Fruit fly (Drosophila melanogaster) whole organism, embryonic: ENCODE measurements around the gene ND-PDSW.

Source experiments
- Adf1 ChIP-seq: fragments of 200-800 bp; sonication (Bioruptor generic); IDR thresholded peaks from 2 replicates; pipeline ENCODE4 v1.3.6; 2022; ENCODE audit warnings: missing biosample characterization, missing genetic modification characterization
- Atf6 ChIP-seq: fragments of 200-800 bp; sonication (Bioruptor generic); IDR thresholded peaks from 2 replicates; pipeline ENCODE4 v1.3.6; 2022; ENCODE audit warnings: missing biosample characterization, missing genetic modification characterization
- Bteb2 ChIP-seq: fragments of 200-800 bp; sonication (Bioruptor generic); optimal IDR thresholded peaks from 2 replicates; lab custom pipeline; 2016; ENCODE audit warnings: missing biosample characterization, missing genetic modification characterization
- CG12236 ChIP-seq: fragments of 200-800 bp; sonication (Bioruptor generic); optimal IDR thresholded peaks from 2 replicates; lab custom pipeline; 2016; ENCODE audit warnings: missing biosample characterization, missing genetic modification characterization
- CG12942 ChIP-seq: fragments of 200-800 bp; sonication (Bioruptor generic); optimal IDR thresholded peaks from 3 replicates; lab custom pipeline; 2016; ENCODE audit warnings: missing biosample characterization, missing genetic modification characterization
- CG13775 ChIP-seq: fragments of 200-800 bp; sonication (Bioruptor generic); optimal IDR thresholded peaks from 3 replicates; lab custom pipeline; 2017; ENCODE audit warnings: missing biosample characterization, mild to moderate bottlenecking, missing genetic modification characterization
- CG1529 ChIP-seq: fragments of 200-800 bp; sonication (Bioruptor generic); optimal IDR thresholded peaks from 3 replicates; lab custom pipeline; 2018; ENCODE audit warnings: missing biosample characterization, missing genetic modification characterization
- CG17359 ChIP-seq: fragments of 200-800 bp; sonication (Bioruptor generic); optimal IDR thresholded peaks from 3 replicates; lab custom pipeline; 2018; ENCODE audit warnings: missing biosample characterization, mild to moderate bottlenecking, missing genetic modification characterization, moderate library complexity
- CG17568 ChIP-seq: fragments of 200-800 bp; sonication (Bioruptor generic); optimal IDR thresholded peaks from 2 replicates; lab custom pipeline; 2018; ENCODE audit warnings: missing biosample characterization, mild to moderate bottlenecking, missing genetic modification characterization, moderate library complexity
- CG1832 ChIP-seq: fragments of 200-800 bp; sonication (Bioruptor generic); optimal IDR thresholded peaks from 2 replicates; lab custom pipeline; 2017; ENCODE audit warnings: missing biosample characterization, mild to moderate bottlenecking, missing genetic modification characterization, inconsistent platforms
- CG30020 ChIP-seq: fragments of 200-800 bp; optimal IDR thresholded peaks from 2 replicates; lab custom pipeline; 2019; ENCODE audit warnings: missing biosample characterization, mild to moderate bottlenecking, missing genetic modification characterization, moderate library complexity
- CG3065 ChIP-seq: fragments of 200-800 bp; sonication (Bioruptor generic); optimal IDR thresholded peaks from 2 replicates; lab custom pipeline; 2016; ENCODE audit warnings: missing biosample characterization, missing genetic modification characterization
- CG31224 ChIP-seq: fragments of 200-800 bp; sonication (Bioruptor generic); IDR thresholded peaks from 2 replicates; pipeline ENCODE4 v1.3.6; 2022; ENCODE audit warnings: missing biosample characterization, missing genetic modification characterization
- CG4404 ChIP-seq: fragments of 200-800 bp; sonication (Bioruptor generic); IDR thresholded peaks from 2 replicates; pipeline ENCODE4 v1.3.6; 2022; ENCODE audit warnings: missing biosample characterization, missing genetic modification characterization
- CG4424 ChIP-seq: fragments of 200-800 bp; sonication (Bioruptor generic); optimal IDR thresholded peaks from 3 replicates; lab custom pipeline; 2016; ENCODE audit warnings: missing biosample characterization, missing genetic modification characterization
- CG6272 ChIP-seq: fragments of 200-800 bp; sonication (Bioruptor generic); IDR thresholded peaks from 2 replicates; pipeline ENCODE4 v1.3.6; 2022; ENCODE audit warnings: missing biosample characterization, missing genetic modification characterization
- CG6683 ChIP-seq: fragments of 200-800 bp; sonication (Bioruptor generic); optimal IDR thresholded peaks from 2 replicates; lab custom pipeline; 2017; ENCODE audit warnings: missing biosample characterization, mild to moderate bottlenecking, missing genetic modification characterization, missing genetic modification reagents
- CG8359 ChIP-seq: fragments of 200-800 bp; sonication (Bioruptor generic); optimal IDR thresholded peaks from 2 replicates; lab custom pipeline; 2017; ENCODE audit warnings: missing biosample characterization, mild to moderate bottlenecking, missing genetic modification characterization, borderline replicate concordance
- D19B ChIP-seq: fragments of 200-800 bp; sonication (Bioruptor generic); optimal IDR thresholded peaks from 2 replicates; lab custom pipeline; 2017; ENCODE audit warnings: missing biosample characterization, mild to moderate bottlenecking, missing genetic modification characterization
- Dbx ChIP-seq: fragments of 200-800 bp; sonication (Bioruptor generic); IDR thresholded peaks from 3 replicates; pipeline ENCODE4 v1.3.6; 2022; ENCODE audit warnings: missing biosample characterization, missing genetic modification characterization
- Dfd ChIP-seq, 2 experiments: fragments of >200 bp; optimal IDR thresholded peaks; 2 replicates each; lab custom pipeline; 2017; ENCODE audit warnings: missing biosample characterization in 2 of 2, missing genetic modification characterization in 2 of 2
- Doc3 ChIP-seq: fragments of 200-800 bp; sonication (Bioruptor generic); IDR thresholded peaks from 3 replicates; pipeline ENCODE4 v1.3.6; 2022; ENCODE audit warnings: missing biosample characterization, missing genetic modification characterization; ENCODE audit not compliant: partially characterized antibody
- Gug ChIP-seq: fragments of 200-800 bp; sonication (Bioruptor generic); IDR thresholded peaks from 4 replicates; pipeline ENCODE4 v1.3.6; 2022; ENCODE audit warnings: missing biosample characterization, missing genetic modification characterization
- HmgZ ChIP-seq: fragments of 200-800 bp; sonication (Bioruptor generic); optimal IDR thresholded peaks from 2 replicates; lab custom pipeline; 2018; ENCODE audit warnings: missing biosample characterization, mild to moderate bottlenecking, missing genetic modification characterization
- Hmx ChIP-seq: fragments of 200-800 bp; sonication (Bioruptor generic); optimal IDR thresholded peaks from 2 replicates; lab custom pipeline; 2016; ENCODE audit warnings: missing biosample characterization, missing genetic modification characterization
- Mrtf ChIP-seq: fragments of 200-800 bp; sonication (Bioruptor generic); IDR thresholded peaks from 3 replicates; pipeline ENCODE4 v1.3.6; 2022; ENCODE audit warnings: missing biosample characterization, missing genetic modification characterization
- Oaz ChIP-seq: fragments of 200-800 bp; sonication (Bioruptor generic); IDR thresholded peaks from 2 replicates; pipeline ENCODE4 v1.3.6; 2022; ENCODE audit warnings: missing biosample characterization, missing genetic modification characterization
- Opbp ChIP-seq: fragments of 200-800 bp; sonication (Bioruptor generic); IDR thresholded peaks from 3 replicates; pipeline ENCODE4 v1.3.6; 2022; ENCODE audit warnings: missing biosample characterization, missing genetic modification characterization; ENCODE audit not compliant: partially characterized antibody
- Ptx1 ChIP-seq: fragments of 200-800 bp; sonication (Bioruptor generic); IDR thresholded peaks from 2 replicates; pipeline ENCODE4 v1.3.6; 2022; ENCODE audit warnings: missing biosample characterization, missing genetic modification characterization
- abd-A ChIP-seq: fragments of 200-800 bp; sonication (Bioruptor generic); optimal IDR thresholded peaks from 3 replicates; lab custom pipeline; 2019; ENCODE audit warnings: missing biosample characterization, mild to moderate bottlenecking, missing genetic modification characterization, moderate library complexity
- amos ChIP-seq: fragments of 200-800 bp; sonication (Bioruptor generic); IDR thresholded peaks from 2 replicates; pipeline ENCODE4 v1.3.6; 2022; ENCODE audit warnings: missing biosample characterization, missing genetic modification characterization; ENCODE audit not compliant: partially characterized antibody
- ara ChIP-seq: fragments of 200-800 bp; sonication (Bioruptor generic); IDR thresholded peaks from 2 replicates; pipeline ENCODE4 v1.3.6; 2022; ENCODE audit warnings: missing biosample characterization, missing genetic modification characterization
- dpn ChIP-seq, 2 experiments: fragments of 200-800 bp; sonication (Bioruptor generic); optimal IDR thresholded peaks; 3 replicates each; lab custom pipeline; 2016; ENCODE audit warnings: missing biosample characterization in 2 of 2, missing genetic modification characterization in 2 of 2
- exex ChIP-seq: fragments of 200-800 bp; sonication (Bioruptor generic); optimal IDR thresholded peaks from 4 replicates; lab custom pipeline; 2018; ENCODE audit warnings: missing biosample characterization, mild to moderate bottlenecking, missing genetic modification characterization, moderate library complexity
- ftz-f1 ChIP-seq: fragments of 200-800 bp; sonication (Bioruptor generic); optimal IDR thresholded peaks from 2 replicates; lab custom pipeline; 2016; ENCODE audit warnings: missing biosample characterization, missing genetic modification characterization
- gem ChIP-seq: fragments of 200-800 bp; sonication (Bioruptor generic); optimal IDR thresholded peaks from 2 replicates; lab custom pipeline; 2019; ENCODE audit warnings: missing biosample characterization, mild to moderate bottlenecking, missing genetic modification characterization, moderate library complexity
- insv ChIP-seq, 2 experiments: fragments of 200-800 bp; sonication (Bioruptor generic); optimal IDR thresholded peaks; 3 replicates each; lab custom pipeline; 2016 to 2018; ENCODE audit warnings: missing biosample characterization in 2 of 2, missing genetic modification characterization in 2 of 2
- lbe ChIP-seq: fragments of 200-800 bp; sonication (Bioruptor generic); optimal IDR thresholded peaks from 2 replicates; lab custom pipeline; 2016; ENCODE audit warnings: missing biosample characterization, mild to moderate bottlenecking, missing genetic modification characterization
- nmo ChIP-seq: fragments of 200-800 bp; sonication (Bioruptor generic); optimal IDR thresholded peaks from 2 replicates; lab custom pipeline; 2018; ENCODE audit warnings: missing biosample characterization, mild to moderate bottlenecking, missing genetic modification characterization, moderate library complexity
- peb ChIP-seq: fragments of 200-800 bp; sonication (Bioruptor generic); IDR thresholded peaks from 2 replicates; pipeline ENCODE4 v1.3.6; 2022; ENCODE audit warnings: missing biosample characterization, missing genetic modification characterization
- ro ChIP-seq: fragments of 200-800 bp; sonication (Bioruptor generic); IDR thresholded peaks from 2 replicates; pipeline ENCODE4 v1.3.6; 2022; ENCODE audit warnings: missing biosample characterization, missing genetic modification characterization
- schlank ChIP-seq: fragments of 200-800 bp; sonication (Bioruptor generic); optimal IDR thresholded peaks from 2 replicates; lab custom pipeline; 2018; ENCODE audit warnings: missing biosample characterization, mild to moderate bottlenecking, missing genetic modification characterization
- sr ChIP-seq: fragments of 200-800 bp; sonication (Bioruptor generic); IDR thresholded peaks from 3 replicates; pipeline ENCODE4 v1.3.6; 2022; ENCODE audit warnings: missing biosample characterization, missing genetic modification characterization
- ssp ChIP-seq: fragments of 200-800 bp; sonication (Bioruptor generic); IDR thresholded peaks from 2 replicates; pipeline ENCODE4 v1.3.6; 2022; ENCODE audit warnings: missing biosample characterization, missing genetic modification characterization
- tin ChIP-seq: fragments of 200-800 bp; sonication (Bioruptor generic); optimal IDR thresholded peaks from 3 replicates; lab custom pipeline; 2016; ENCODE audit warnings: missing biosample characterization, missing genetic modification characterization
- tna ChIP-seq: fragments of 200-800 bp; sonication (Bioruptor generic); IDR thresholded peaks from 2 replicates; pipeline ENCODE4 v1.3.6; 2022; ENCODE audit warnings: missing biosample characterization, missing genetic modification characterization; ENCODE audit not compliant: partially characterized antibody
- wor ChIP-seq: fragments of 200-800 bp; sonication (Bioruptor generic); IDR thresholded peaks from 2 replicates; pipeline ENCODE4 v1.3.6; 2022; ENCODE audit warnings: missing biosample characterization, missing genetic modification characterization
- zen2 ChIP-seq: fragments of 200-800 bp; sonication (Bioruptor generic); IDR thresholded peaks from 3 replicates; pipeline ENCODE4 v1.3.6; 2022; ENCODE audit warnings: missing biosample characterization, missing genetic modification characterization; ENCODE audit not compliant: partially characterized antibody

ND-PDSW gene

dm6 chr2L:3507209-3508164 lies 41.5 kb downstream of the ND-PDSW start, which contains the start of gene tim (continued):
- TF ChIP-seq Adf1 (peak; percentile 66; the same call in 1 of the 2 replicates), Dfd (GFP tag; optimal IDR thresholded peaks at IDR 0.05; lab: Kevin White, UChicago) (no peak), gem (tag; lab: Kevin White, UChicago) (no peak), ro (GFP tag; lab: Robert Waterston, UW) (no peak), CG1529 (GFP tag; lab: Kevin White, UChicago) (no peak), tna (GFP tag; lab: Robert Waterston, UW) (no peak), amos (GFP tag; lab: Robert Waterston, UW) (no peak), CG6272 (GFP tag; lab: Robert Waterston, UW) (no peak), CG12236 (GFP tag; lab: Kevin White, UChicago) (no peak), peb (no peak), insv (GFP tag; optimal IDR thresholded peaks at IDR 0.05; lab: Kevin White, UChicago) (no peak), Doc3 (GFP tag; lab: Robert Waterston, UW) (no peak), CG8359 (GFP tag; lab: Kevin White, UChicago) (no peak), Bteb2 (no peak), CG3065 (GFP tag; lab: Kevin White, UChicago) (no peak), ssp (no peak), Gug (GFP tag; lab: Robert Waterston, UW) (no peak), Mrtf (GFP tag; lab: Robert Waterston, UW) (no peak), CG4424 (GFP tag; lab: Kevin White, UChicago) (peak; percentile 51), CG12942 (GFP tag; lab: Kevin White, UChicago) (peak; percentile 44), CG6683 (GFP tag; lab: Kevin White, UChicago) (no peak), CG31224 (GFP tag; lab: Robert Waterston, UW) (no peak), CG17568 (no peak), ftz-f1 (no peak), CG13775 (GFP tag; lab: Kevin White, UChicago) (peak; percentile 13), tin (peak; percentile 5), exex (tag; lab: Kevin White, UChicago) (no peak), Dbx (0 out of 3 replicates have a peak, but pooled peaks have one; percentile 7), CG17359 (tag; lab: Kevin White, UChicago) (peak; percentile 26), CG4404 (no peak), dpn (GFP tag; optimal IDR thresholded peaks at IDR 0.05; lab: Kevin White, UChicago) (peak in 1 of 2 experiments; percentile 31), zen2 (GFP tag; lab: Robert Waterston, UW) (0 out of 3 replicates have a peak, but pooled peaks have one; percentile 8), D19B (GFP tag; lab: Kevin White, UChicago) (no peak), CG30020 (no peak), Ptx1 (GFP tag; lab: Robert Waterston, UW) (peak; percentile 62; the same call in 1 of the 2 replicates), sr (GFP tag; lab: Robert Waterston, UW) (peak; percentile 91), CG1832 (peak; percentile 59), HmgZ (tag; lab: Kevin White, UChicago) (no peak), schlank (tag; lab: Kevin White, UChicago) (no peak), nmo (GFP tag; lab: Kevin White, UChicago) (peak; percentile 59), Atf6 (GFP tag; lab: Robert Waterston, UW) (no peak), wor (GFP tag; lab: Robert Waterston, UW) (0 out of 2 replicates have a peak, but pooled peaks have one; percentile 14), ara (GFP tag; lab: Robert Waterston, UW) (0 out of 2 replicates have a peak, but pooled peaks have one; percentile 25), Oaz (GFP tag; lab: Robert Waterston, UW) (no peak), Opbp (GFP tag; lab: Robert Waterston, UW) (0 out of 3 replicates have a peak, but pooled peaks have one; percentile 14), Hmx (GFP tag; lab: Kevin White, UChicago) (no peak), abd-A (no peak), lbe (GFP tag; lab: Kevin White, UChicago) (no peak)
